Worm (Caenorhabditis elegans): ENCODE results near the gene cogc-2.
A peak's percentile ranks its signal among the peaks of the same experiment; 100 is the strongest.

Gene cogc-2

DNA sequence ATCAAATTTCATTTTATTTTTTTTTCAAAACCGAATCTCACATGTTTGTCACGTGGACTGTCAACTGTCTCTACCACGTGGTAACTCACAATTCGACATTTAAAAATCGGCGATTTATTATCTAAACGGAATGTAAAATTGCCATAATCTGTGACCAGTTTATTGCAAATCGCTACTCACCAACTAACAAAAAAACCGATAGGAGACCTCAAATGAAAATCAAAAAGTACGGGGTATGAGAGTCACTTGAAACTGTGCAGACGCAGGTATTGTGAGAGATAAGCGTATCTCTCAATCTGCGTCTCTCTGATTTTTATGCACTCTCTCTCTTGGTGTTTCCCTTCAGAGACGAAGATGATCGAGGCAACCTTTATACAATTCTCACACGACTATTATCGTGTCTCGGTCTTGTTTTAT lies 8.4 kb upstream of the cogc-2 start (continued):
- TF ChIP-seq hlh-17 (GFP tag; optimal IDR thresholded peaks at IDR 0.05; ENCODE audit: borderline replicate concordance) (no peak), nhr-19 (GFP tag; conservative IDR thresholded peaks at IDR 0.05) (peak; percentile 83), xbp-1 (tag; optimal IDR thresholded peaks at IDR 0.05) (peak; percentile 49), unc-62 (GFP tag; optimal IDR thresholded peaks at IDR 0.05) (no peak), tlp-1 (tag; optimal IDR thresholded peaks at IDR 0.05) (no peak), dpl-1 (GFP tag; optimal IDR thresholded peaks at IDR 0.05) (peak in 2 of 3 experiments; percentile 28 to 60), nhr-84 (tag; optimal IDR thresholded peaks at IDR 0.05) (no peak), aly-2 (tag; optimal IDR thresholded peaks at IDR 0.05) (no peak), lin-15B (tag; optimal IDR thresholded peaks at IDR 0.05) (no peak), nhr-90 (tag; optimal IDR thresholded peaks at IDR 0.05; ENCODE audit: poor library complexity) (peak; percentile 83), mef-2 (tag; optimal IDR thresholded peaks at IDR 0.05) (peak; percentile 16), mdl-1 (tag; optimal IDR thresholded peaks at IDR 0.05) (peak in 1 of 2 experiments; percentile 86), ceh-63 (GFP tag; optimal IDR thresholded peaks at IDR 0.05) (no peak), lir-3 (tag; optimal IDR thresholded peaks at IDR 0.05; ENCODE audit: poor library complexity) (no peak), mab-9 (GFP tag; IDR thresholded peaks at IDR 0.05) (no peak), unc-130 (tag; optimal IDR thresholded peaks at IDR 0.05) (no peak), jun-1 (tag; optimal IDR thresholded peaks at IDR 0.05) (peak; percentile 28), ceh-90 (tag; optimal IDR thresholded peaks at IDR 0.05) (no peak), ceh-88 (GFP tag; IDR thresholded peaks at IDR 0.05) (no peak), egl-27 (tag; optimal IDR thresholded peaks at IDR 0.05) (peak in 1 of 2 experiments; percentile 59), sptf-1 (tag; optimal IDR thresholded peaks at IDR 0.05) (no peak), nhr-85 (tag) (peak; percentile 98), unc-98 (GFP tag; IDR thresholded peaks at IDR 0.05) (0 out of 2 replicates have a peak, but pooled peaks have one; percentile 14), swsn-7 (tag; optimal IDR thresholded peaks at IDR 0.05) (peak; percentile 49), nhr-237 (tag; optimal IDR thresholded peaks at IDR 0.05) (no peak), Y116A8C.19 (tag; optimal IDR thresholded peaks at IDR 0.05; ENCODE audit: borderline replicate concordance) (no peak), vab-15 (tag; optimal IDR thresholded peaks at IDR 0.05) (no peak), hpl-2 (GFP tag; optimal IDR thresholded peaks at IDR 0.05) (peak; percentile 29), zag-1 (tag; optimal IDR thresholded peaks at IDR 0.05) (no peak), ceh-8 (GFP tag; optimal IDR thresholded peaks at IDR 0.05) (no peak), pag-3 (tag; optimal IDR thresholded peaks at IDR 0.05; ENCODE audit: borderline replicate concordance, insufficient read depth) (no peak), fkh-10 (GFP tag; optimal IDR thresholded peaks at IDR 0.05) (no peak), C04F5.9 (tag; optimal IDR thresholded peaks at IDR 0.05) (peak; percentile 21), elt-3 (tag; optimal IDR thresholded peaks at IDR 0.05) (peak in 3 of 6 experiments; percentile 81 to 91 (median 91)), rnt-1 (tag; optimal IDR thresholded peaks at IDR 0.05) (peak; percentile 39), ztf-11 (tag; optimal IDR thresholded peaks at IDR 0.05) (no peak), lin-13 (GFP tag; optimal IDR thresholded peaks at IDR 0.05) (peak; percentile 48), pqm-1 (tag; optimal IDR thresholded peaks at IDR 0.05) (no peak), ama-1 (optimal IDR thresholded peaks at IDR 0.05) (peak; percentile 69), fkh-4 (tag; optimal IDR thresholded peaks at IDR 0.05; ENCODE audit: borderline replicate concordance) (no peak), efl-1 (optimal IDR thresholded peaks at IDR 0.05) (peak; percentile 27 to 56), efl-1 (GFP tag; optimal IDR thresholded peaks at IDR 0.05 in 1 of 2) (peak; percentile 22 to 91), ztf-4 (tag; optimal IDR thresholded peaks at IDR 0.05) (no peak), isw-1 (GFP tag; IDR thresholded peaks at IDR 0.05) (no peak), nhr-20 (tag; optimal IDR thresholded peaks at IDR 0.05) (peak; percentile 89), pax-3 (tag; optimal IDR thresholded peaks at IDR 0.05) (no peak), ceh-82 (tag; optimal IDR thresholded peaks at IDR 0.05) (peak in 2 of 3 experiments; percentile 38 to 40), nhr-11 (tag; optimal IDR thresholded peaks at IDR 0.05) (no peak), mep-1 (tag; optimal IDR thresholded peaks at IDR 0.05) (peak; percentile 65), sup-37 (GFP tag; optimal IDR thresholded peaks at IDR 0.05) (peak; percentile 27), irx-1 (tag; optimal IDR thresholded peaks at IDR 0.05) (peak; percentile 67), nhr-47 (tag; optimal IDR thresholded peaks at IDR 0.05) (peak; percentile 70), F16B12.6 (tag; optimal IDR thresholded peaks at IDR 0.05) (no peak)
